Worm (Caenorhabditis elegans) whole organism, late embryonic: ENCODE data around the gene M142.5.

Source experiments
- C08G9.2 ChIP-seq: sonication (generic microtip); optimal IDR thresholded peaks from 2 replicates; lab custom pipeline; 2016; ENCODE audit warnings: mild to moderate bottlenecking, missing genetic modification characterization, moderate library complexity, missing compliant biosample characterization
- F13H6.1 ChIP-seq: sonication (generic microtip); optimal IDR thresholded peaks from 2 replicates; lab custom pipeline; 2016; ENCODE audit warnings: missing genetic modification characterization, missing compliant biosample characterization
- Y22D7AL.16 ChIP-seq: sonication (generic microtip); optimal IDR thresholded peaks from 2 replicates; lab custom pipeline; 2016; ENCODE audit warnings: missing genetic modification characterization, missing compliant biosample characterization
- ama-1 ChIP-seq: fragments of 150-350 bp; optimal IDR thresholded peaks from 2 replicates; lab custom pipeline; 2014
- ceh-22 ChIP-seq: sonication (generic microtip); optimal IDR thresholded peaks from 2 replicates; lab custom pipeline; 2017; ENCODE audit warnings: missing biosample characterization, missing genetic modification characterization
- ceh-30 ChIP-seq: fragments of 150-350 bp; optimal IDR thresholded peaks from 2 replicates; lab custom pipeline; 2014; ENCODE audit warnings: missing biosample characterization, missing genetic modification characterization
- ceh-31 ChIP-seq: sonication (generic microtip); optimal IDR thresholded peaks from 2 replicates; lab custom pipeline; 2016; ENCODE audit warnings: missing genetic modification characterization, missing compliant biosample characterization
- ceh-34 ChIP-seq: sonication (generic microtip); optimal IDR thresholded peaks from 2 replicates; lab custom pipeline; 2016; ENCODE audit warnings: mild to moderate bottlenecking, missing genetic modification characterization, missing compliant biosample characterization
- ceh-45 ChIP-seq: fragments of 200-800 bp; sonication (Bioruptor generic); IDR thresholded peaks from 2 replicates; pipeline ENCODE4 v1.3.6; 2022; ENCODE audit warnings: missing genetic modification reagents, missing genetic modification characterization, missing compliant biosample characterization
- ceh-6 ChIP-seq: fragments of 200-800 bp; sonication (Bioruptor generic); optimal IDR thresholded peaks from 2 replicates; lab custom pipeline; 2018; ENCODE audit warnings: mild to moderate bottlenecking, missing genetic modification characterization, missing compliant biosample characterization
- ceh-9 ChIP-seq: sonication (generic microtip); optimal IDR thresholded peaks from 2 replicates; lab custom pipeline; 2016; ENCODE audit warnings: mild to moderate bottlenecking, missing genetic modification characterization, inconsistent platforms, missing compliant biosample characterization
- che-1 ChIP-seq: sonication (generic microtip); optimal IDR thresholded peaks from 2 replicates; lab custom pipeline; 2016; ENCODE audit warnings: mild to moderate bottlenecking, missing genetic modification characterization, missing compliant biosample characterization
- dve-1 ChIP-seq: sonication (generic microtip); optimal IDR thresholded peaks from 2 replicates; lab custom pipeline; 2017; ENCODE audit warnings: antibody characterized with exemption, mild to moderate bottlenecking, missing genetic modification characterization, missing compliant biosample characterization
- elt-2 ChIP-seq: sonication (generic microtip); optimal IDR thresholded peaks from 2 replicates; lab custom pipeline; 2016; ENCODE audit warnings: missing genetic modification reagents, missing genetic modification characterization, missing compliant biosample characterization
- ets-4 ChIP-seq: sonication (generic microtip); optimal IDR thresholded peaks from 2 replicates; lab custom pipeline; 2016; ENCODE audit warnings: missing genetic modification characterization, missing compliant biosample characterization
- eyg-1 ChIP-seq: sonication (generic microtip); optimal IDR thresholded peaks from 2 replicates; lab custom pipeline; 2016; ENCODE audit warnings: missing genotype, missing genetic modification characterization, missing compliant biosample characterization
- fkh-10 ChIP-seq: fragments of 150-350 bp; optimal IDR thresholded peaks from 2 replicates; lab custom pipeline; 2014; ENCODE audit warnings: missing biosample characterization, missing genetic modification reagents, missing genetic modification characterization
- fkh-6 ChIP-seq: sonication (generic microtip); optimal IDR thresholded peaks from 2 replicates; lab custom pipeline; 2016; ENCODE audit warnings: missing genetic modification characterization, missing compliant biosample characterization
- hlh-15 ChIP-seq: sonication (generic microtip); optimal IDR thresholded peaks from 2 replicates; lab custom pipeline; 2016; ENCODE audit warnings: missing genetic modification characterization, missing compliant biosample characterization
- hlh-30 ChIP-seq: sonication (generic microtip); optimal IDR thresholded peaks from 2 replicates; lab custom pipeline; 2017; ENCODE audit warnings: antibody characterized with exemption, missing genetic modification characterization, missing compliant biosample characterization; ENCODE audit not compliant: insufficient read depth
- hlh-6 ChIP-seq: sonication (generic microtip); optimal IDR thresholded peaks from 2 replicates; lab custom pipeline; 2016; ENCODE audit warnings: missing genotype, missing genetic modification characterization, missing compliant biosample characterization
- lin-11 ChIP-seq: fragments of 200-800 bp; sonication (Bioruptor generic); optimal IDR thresholded peaks from 2 replicates; lab custom pipeline; 2018; ENCODE audit warnings: mild to moderate bottlenecking, missing genetic modification characterization, missing compliant biosample characterization
- madf-2 ChIP-seq: sonication (generic microtip); optimal IDR thresholded peaks from 2 replicates; lab custom pipeline; 2017; ENCODE audit warnings: missing genetic modification characterization, missing compliant biosample characterization
- mec-3 ChIP-seq: sonication (generic microtip); optimal IDR thresholded peaks from 2 replicates; lab custom pipeline; 2016; ENCODE audit warnings: borderline replicate concordance, missing genetic modification characterization, missing compliant biosample characterization
- nhr-232 ChIP-seq: sonication (generic microtip); optimal IDR thresholded peaks from 2 replicates; lab custom pipeline; 2016; ENCODE audit warnings: missing genetic modification characterization, missing compliant biosample characterization
- odd-2 ChIP-seq: sonication (generic microtip); optimal IDR thresholded peaks from 2 replicates; lab custom pipeline; 2017; ENCODE audit warnings: antibody characterized with exemption, mild to moderate bottlenecking, missing genetic modification characterization, missing compliant biosample characterization
- pat-9 ChIP-seq: fragments of 200-800 bp; sonication (Bioruptor generic); optimal IDR thresholded peaks from 2 replicates; lab custom pipeline; 2018; ENCODE audit warnings: mild to moderate bottlenecking, missing genetic modification characterization, moderate library complexity, missing compliant biosample characterization
- pqm-1 ChIP-seq: sonication (generic microtip); optimal IDR thresholded peaks from 2 replicates; lab custom pipeline; 2016; ENCODE audit warnings: missing genetic modification characterization, missing compliant biosample characterization
- rnt-1 ChIP-seq: sonication (generic microtip); optimal IDR thresholded peaks from 2 replicates; lab custom pipeline; 2016; ENCODE audit warnings: missing genetic modification characterization, missing compliant biosample characterization
- sdc-2 ChIP-seq: sonication (generic microtip); optimal IDR thresholded peaks from 2 replicates; lab custom pipeline; 2016; ENCODE audit warnings: missing genotype, missing genetic modification characterization, missing compliant biosample characterization
- sox-2 ChIP-seq: fragments of 200-800 bp; sonication (Bioruptor generic); IDR thresholded peaks from 2 replicates; pipeline ENCODE4 v1.3.6; 2022; ENCODE audit warnings: missing genetic modification reagents, missing genetic modification characterization, missing compliant biosample characterization
- syd-9 ChIP-seq: sonication (generic microtip); optimal IDR thresholded peaks from 2 replicates; lab custom pipeline; 2016; ENCODE audit warnings: mild to moderate bottlenecking, missing genetic modification characterization, moderate library complexity, missing compliant biosample characterization
- tbx-2 ChIP-seq: sonication (generic microtip); optimal IDR thresholded peaks from 2 replicates; lab custom pipeline; 2016; ENCODE audit warnings: missing genetic modification characterization, missing compliant biosample characterization
- ttx-3 ChIP-seq: sonication (generic microtip); optimal IDR thresholded peaks from 2 replicates; lab custom pipeline; 2016; ENCODE audit warnings: missing genetic modification reagents, missing genetic modification characterization, missing compliant biosample characterization
- unc-3 ChIP-seq, 2 experiments: fragments of 200-800 bp in 1 of 2; sonication (Bioruptor generic) in 1 of 2; sonication (generic microtip) in 1 of 2; conservative IDR thresholded peaks in 1 of 2; optimal IDR thresholded peaks in 1 of 2; 2 replicates each; pipeline versions ENCODE4 v1.3.6 to Lab custom; 2016 to 2022; ENCODE audit warnings: missing compliant biosample characterization in 2 of 2, missing genetic modification characterization in 2 of 2, missing genetic modification reagents in 1 of 2
- unc-86 ChIP-seq: sonication (generic microtip); optimal IDR thresholded peaks from 2 replicates; lab custom pipeline; 2016; ENCODE audit warnings: missing genetic modification characterization, missing compliant biosample characterization
- ztf-16 ChIP-seq: sonication (generic microtip); optimal IDR thresholded peaks from 2 replicates; lab custom pipeline; 2017; ENCODE audit warnings: missing genetic modification characterization, missing compliant biosample characterization

M142.5 gene

DNA sequence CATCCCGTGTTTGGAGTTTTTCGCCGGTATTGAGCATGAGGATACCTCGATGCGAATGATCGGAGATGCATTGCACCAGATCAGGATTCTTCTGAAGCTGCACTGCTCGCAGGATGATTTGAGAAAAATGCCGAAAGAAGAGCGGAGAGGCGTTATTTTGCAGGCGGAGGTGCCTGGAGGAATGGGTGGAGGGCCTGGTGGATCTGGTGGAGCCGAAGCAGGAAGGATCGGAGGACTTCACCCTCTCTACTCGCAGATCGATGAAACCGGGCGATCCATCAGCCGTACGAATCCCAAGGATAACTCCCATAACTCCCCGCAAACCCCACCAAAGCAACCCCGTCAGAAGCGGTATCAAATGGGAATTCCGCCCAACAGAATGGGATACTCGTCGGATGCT, 8.2 kb downstream of the M142.5 start:
- TF ChIP-seq sdc-2 (tag; lab: Kevin White, UChicago) (no peak), tbx-2 (tag; lab: Kevin White, UChicago) (no peak), hlh-6 (tag; lab: Kevin White, UChicago) (no peak), ceh-34 (tag; lab: Kevin White, UChicago) (no peak), ceh-6 (GFP tag; lab: Kevin White, UChicago) (no peak), pat-9 (tag; lab: Kevin White, UChicago) (no peak), madf-2 (no peak), F13H6.1 (tag; lab: Kevin White, UChicago) (no peak)
- TF ChIP-seq, all 69 proteins: peak for 0

ce11 chrIII:10942905-10943304, 11.9 kb downstream of the M142.5 start:
- TF ChIP-seq odd-2 (tag; lab: Kevin White, UChicago) (no peak), elt-2 (tag; lab: Kevin White, UChicago) (no peak), pat-9 (tag; lab: Kevin White, UChicago) (no peak), ttx-3 (no peak), lin-11 (tag; lab: Kevin White, UChicago) (no peak), ceh-30 (tag; lab: Kevin White, UChicago) (no peak), rnt-1 (tag; lab: Kevin White, UChicago) (no peak), ceh-9 (tag; lab: Kevin White, UChicago) (no peak), fkh-10 (GFP tag; lab: Kevin White, UChicago) (no peak), ceh-34 (tag; lab: Kevin White, UChicago) (no peak), nhr-232 (tag; lab: Kevin White, UChicago) (no peak), F13H6.1 (tag; lab: Kevin White, UChicago) (no peak), ztf-16 (tag; lab: Kevin White, UChicago) (no peak), syd-9 (tag; lab: Kevin White, UChicago) (no peak), ets-4 (tag; lab: Kevin White, UChicago) (no peak), unc-86 (tag; lab: Kevin White, UChicago) (no peak), Y22D7AL.16 (tag; lab: Kevin White, UChicago) (no peak), pqm-1 (tag; lab: Kevin White, UChicago) (no peak), madf-2 (no peak), ceh-22 (no peak)
- TF ChIP-seq, all 69 proteins: peak for 0

- TF ChIP-seq sox-2 (no peak), ceh-45 (no peak)
Observed at ce11 chrIII:10945537-10945936, 14.5 kb downstream of the M142.5 start.

ce11 chrIII:10947155-10947554, 16.2 kb downstream of the M142.5 start, which contains the start of gene strd-1:
strd-1 (plus strand) TSS chrIII:10947455.
- TF ChIP-seq unc-3 (GFP tag; conservative IDR thresholded peaks at IDR 0.05; lab: Robert Waterston, UW) (no peak), unc-3 (tag; optimal IDR thresholded peaks at IDR 0.05; lab: Kevin White, UChicago) (no peak), ceh-22 (no peak), unc-86 (tag; lab: Kevin White, UChicago) (no peak), tbx-2 (tag; lab: Kevin White, UChicago) (no peak)

ce11 chrIII:10951713-10952112, 20.7 kb downstream of the M142.5 start:
- TF ChIP-seq ama-1 (lab: Kevin White, UChicago) (no peak), ceh-31 (tag; lab: Kevin White, UChicago) (no peak), che-1 (tag; lab: Kevin White, UChicago) (no peak), nhr-232 (tag; lab: Kevin White, UChicago) (no peak), hlh-30 (no peak), C08G9.2 (tag; lab: Kevin White, UChicago) (no peak), fkh-6 (tag; lab: Kevin White, UChicago) (no peak), dve-1 (tag; lab: Kevin White, UChicago) (no peak), eyg-1 (no peak), ets-4 (tag; lab: Kevin White, UChicago) (no peak), mec-3 (tag; lab: Kevin White, UChicago) (no peak), hlh-15 (no peak)
